Worm (Caenorhabditis elegans): ENCODE results near the gene K02E11.3.

The K02E11.3 gene

ce11 chrV:14260831-14261230 lies 14.2 kb upstream of the K02E11.3 start, which contains the start of gene F40G12.2:
Gene F40G12.2 (minus strand): TSS chrV:14260931.
- TF ChIP-seq dao-5 (tag; optimal IDR thresholded peaks at IDR 0.05): no peak
- TF ChIP-seq W03F9.2 (tag; optimal IDR thresholded peaks at IDR 0.05): no peak
- TF ChIP-seq him-1 (tag; optimal IDR thresholded peaks at IDR 0.05): no peak

- TF ChIP-seq W03F9.2 (tag; optimal IDR thresholded peaks at IDR 0.05): no peak
- TF ChIP-seq dao-5 (tag; optimal IDR thresholded peaks at IDR 0.05): no peak
- TF ChIP-seq him-1 (tag; optimal IDR thresholded peaks at IDR 0.05): no peak
These were observed 10.2 kb upstream of the K02E11.3 start, which contains the start of gene sre-8 for ce11 chrV:14256813-14257212. Gene sre-8 (plus strand): TSS chrV:14257113.

DNA sequence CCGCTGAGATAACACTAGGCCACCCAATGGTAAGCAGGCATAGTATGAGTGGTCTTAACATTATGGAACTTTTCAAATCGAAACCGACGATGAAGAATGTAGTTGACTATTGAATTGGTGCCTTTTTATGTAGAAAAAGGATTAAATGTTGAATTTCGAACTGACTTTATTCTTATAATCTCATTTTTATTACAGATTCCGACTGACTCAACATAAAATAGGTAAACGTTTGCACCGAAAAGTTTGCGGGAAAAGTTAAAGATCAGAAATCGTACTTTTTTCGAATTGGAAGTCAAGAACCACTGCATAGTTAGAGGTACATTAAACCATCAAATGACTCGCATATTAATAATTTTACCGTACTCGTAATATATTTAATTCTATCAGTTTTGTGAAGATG lies 7.6 kb upstream of the K02E11.3 start, which contains the start of gene K02E11.7:
TSS of gene K02E11.7 (minus strand) at position 101 of the 400 bp plus-strand sequence.
- TF ChIP-seq him-1 (tag; optimal IDR thresholded peaks at IDR 0.05): no peak
- no peak for TF ChIP-seq W03F9.2 (tag; optimal IDR thresholded peaks at IDR 0.05)
- TF ChIP-seq dao-5 (tag; optimal IDR thresholded peaks at IDR 0.05): no peak

DNA sequence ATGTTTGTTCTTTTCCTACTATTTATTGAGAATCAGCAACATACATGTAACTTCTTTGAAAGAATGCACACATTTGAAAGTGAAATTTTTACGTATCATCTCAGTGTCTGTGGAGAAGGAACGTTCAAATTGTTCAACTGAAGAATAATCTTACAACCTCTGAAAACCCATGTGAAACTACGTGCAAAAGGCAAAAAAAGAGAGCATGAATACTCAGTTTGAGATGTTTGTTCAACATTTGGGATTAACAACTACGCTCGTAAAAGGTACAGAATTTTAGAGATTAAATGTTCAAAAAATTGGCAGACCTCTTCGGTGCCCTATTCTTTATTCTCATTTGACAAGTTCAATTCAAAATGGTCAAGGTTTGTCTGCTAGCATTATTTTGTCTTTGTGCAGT lies 5.4 kb upstream of the K02E11.3 start, which contains the start of gene K02E11.5:
TSS of gene K02E11.5 (plus strand) at position 301 of the 400 bp plus-strand sequence.
- no peak for TF ChIP-seq dao-5 (tag; optimal IDR thresholded peaks at IDR 0.05)

DNA sequence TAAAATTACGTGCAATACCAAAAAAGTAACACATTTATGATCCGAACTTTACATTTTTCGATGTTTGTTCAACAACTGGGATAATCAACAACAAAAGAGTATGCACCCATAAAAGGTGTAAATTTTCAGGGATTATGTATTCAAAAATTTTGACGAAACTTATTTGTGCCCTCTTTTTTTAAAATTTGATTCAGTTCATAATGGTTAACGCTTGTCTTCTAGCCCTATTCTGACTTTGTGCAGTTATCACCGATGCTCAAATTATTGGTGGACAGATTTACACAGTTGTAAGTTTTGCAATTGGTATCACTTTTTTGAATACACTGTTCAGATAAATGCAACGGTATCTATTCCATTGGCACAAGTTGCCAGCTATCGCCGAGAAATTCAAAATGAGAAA lies 2.0 kb upstream of the K02E11.3 start, which contains the start of gene K02E11.6:
TSS of gene K02E11.6 (plus strand) at position 149 of the 400 bp plus-strand sequence.
- TF ChIP-seq him-1 (tag; optimal IDR thresholded peaks at IDR 0.05): no peak

- TF ChIP-seq dao-5 (tag; optimal IDR thresholded peaks at IDR 0.05) (no peak), him-1 (tag; optimal IDR thresholded peaks at IDR 0.05) (no peak)
These were observed 1.4 kb upstream of the K02E11.3 start, which contains the start of gene K02E11.4 for ce11 chrV:14248025-14248424. Gene K02E11.4 (minus strand): TSS chrV:14248125.

DNA sequence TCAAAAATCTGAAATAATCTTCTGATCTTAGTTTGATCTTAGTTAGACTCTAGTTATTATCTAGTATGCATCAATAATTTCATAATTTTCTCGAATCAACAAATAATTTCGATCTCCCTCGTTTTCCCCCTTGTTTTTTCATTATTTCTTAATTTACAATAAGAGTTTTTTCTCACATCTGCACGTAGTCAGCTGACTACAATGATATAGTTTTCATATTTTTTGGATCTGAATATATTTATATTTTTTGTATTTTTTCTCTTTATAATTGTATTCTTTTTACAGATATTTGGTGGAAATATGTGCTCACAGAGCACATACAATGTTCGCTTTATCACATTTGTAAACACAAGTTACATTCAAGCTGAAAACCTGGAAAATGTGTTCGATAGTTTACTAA lies 2.8 kb downstream of the K02E11.3 start, which contains the start of gene sre-7:
TSS of gene sre-7 (plus strand) at position 301 of the 400 bp plus-strand sequence.
- no peak for TF ChIP-seq dao-5 (tag; optimal IDR thresholded peaks at IDR 0.05)
- no peak for TF ChIP-seq W03F9.2 (tag; optimal IDR thresholded peaks at IDR 0.05)
- no peak for TF ChIP-seq him-1 (tag; optimal IDR thresholded peaks at IDR 0.05)

DNA sequence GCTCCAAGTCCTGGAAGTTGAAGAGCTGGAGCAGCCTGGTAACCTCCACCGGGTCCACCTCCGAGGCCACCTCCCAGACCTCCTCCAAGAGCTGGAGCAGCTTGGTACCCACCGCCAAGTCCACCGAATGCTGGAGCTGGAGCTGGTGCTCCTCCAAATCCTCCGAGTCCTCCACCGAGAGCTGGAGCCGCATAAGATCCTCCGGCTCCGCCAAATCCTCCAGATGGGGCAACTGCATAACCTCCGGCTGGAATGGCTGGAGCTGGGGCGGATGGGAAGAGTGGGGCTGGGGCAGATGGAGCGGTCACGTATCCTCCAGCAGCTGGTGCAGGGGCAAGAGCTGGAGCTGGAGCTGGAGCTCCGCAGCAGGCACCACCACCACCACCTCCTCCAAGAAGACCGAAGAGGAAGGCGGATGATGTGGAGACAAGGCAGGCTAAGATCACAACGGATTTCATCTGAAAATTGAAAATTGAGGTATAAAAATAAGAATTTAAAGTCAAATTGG lies 5.9 kb downstream of the K02E11.3 start, which contains the start of gene K02E11.10:
TSS of gene K02E11.10 (minus strand) at position 458 of the 508 bp plus-strand sequence.
- TF ChIP-seq dao-5 (tag; optimal IDR thresholded peaks at IDR 0.05) (no peak), him-1 (tag; optimal IDR thresholded peaks at IDR 0.05) (no peak), W03F9.2 (tag; optimal IDR thresholded peaks at IDR 0.05) (no peak)

- TF ChIP-seq him-1 (tag; optimal IDR thresholded peaks at IDR 0.05) (no peak), W03F9.2 (tag; optimal IDR thresholded peaks at IDR 0.05) (no peak), dao-5 (tag; optimal IDR thresholded peaks at IDR 0.05) (no peak)
These were observed 10.7 kb downstream of the K02E11.3 start, which contains the start of gene ent-3 for ce11 chrV:14235942-14236341. Gene ent-3 (minus strand): TSS chrV:14236042.

ce11 chrV:14231656-14232055 lies 15.0 kb downstream of the K02E11.3 start:
- TF ChIP-seq him-1 (tag; optimal IDR thresholded peaks at IDR 0.05): no peak
- no peak for TF ChIP-seq dao-5 (tag; optimal IDR thresholded peaks at IDR 0.05)
- no peak for TF ChIP-seq W03F9.2 (tag; optimal IDR thresholded peaks at IDR 0.05)

DNA sequence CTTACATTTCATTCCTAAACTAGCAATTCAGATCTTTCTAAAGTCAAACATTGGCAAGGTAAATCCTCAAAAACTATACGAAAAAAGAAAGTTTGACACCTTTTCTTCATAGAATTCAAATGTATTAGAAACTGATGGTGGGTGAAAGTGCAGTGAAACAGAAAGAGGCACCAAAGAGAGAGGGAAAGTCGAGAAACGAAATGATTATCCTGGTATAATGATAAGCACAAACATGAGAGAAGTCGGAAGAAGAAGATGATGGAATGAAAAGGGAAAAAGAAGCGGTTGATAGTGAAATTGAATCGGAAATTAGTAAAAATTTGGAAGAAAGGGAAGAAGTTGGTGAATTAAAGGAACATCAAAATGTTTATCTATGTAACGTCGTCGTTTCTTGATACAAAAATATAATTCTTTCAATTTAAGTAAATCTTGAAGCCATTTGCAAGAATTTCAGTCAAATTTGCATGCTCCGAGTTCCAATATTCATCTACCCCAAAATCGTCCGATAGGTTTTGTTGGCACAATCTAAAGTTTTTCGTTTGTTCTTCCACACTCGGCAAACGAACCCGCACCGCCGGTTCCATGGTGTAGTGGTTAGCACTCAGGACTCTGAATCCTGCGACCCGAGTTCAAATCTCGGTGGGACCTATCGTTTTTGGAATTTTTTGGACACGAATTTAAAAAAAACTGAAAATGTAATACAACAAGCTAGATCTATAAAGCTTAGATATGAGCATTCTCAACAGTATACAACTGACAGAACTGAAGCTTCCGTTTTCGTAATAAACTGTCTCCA lies 15.7 kb downstream of the K02E11.3 start:
- TF ChIP-seq W03F9.2 (tag; optimal IDR thresholded peaks at IDR 0.05) (no peak), dao-5 (tag; optimal IDR thresholded peaks at IDR 0.05) (no peak), him-1 (tag; optimal IDR thresholded peaks at IDR 0.05) (no peak)

DNA sequence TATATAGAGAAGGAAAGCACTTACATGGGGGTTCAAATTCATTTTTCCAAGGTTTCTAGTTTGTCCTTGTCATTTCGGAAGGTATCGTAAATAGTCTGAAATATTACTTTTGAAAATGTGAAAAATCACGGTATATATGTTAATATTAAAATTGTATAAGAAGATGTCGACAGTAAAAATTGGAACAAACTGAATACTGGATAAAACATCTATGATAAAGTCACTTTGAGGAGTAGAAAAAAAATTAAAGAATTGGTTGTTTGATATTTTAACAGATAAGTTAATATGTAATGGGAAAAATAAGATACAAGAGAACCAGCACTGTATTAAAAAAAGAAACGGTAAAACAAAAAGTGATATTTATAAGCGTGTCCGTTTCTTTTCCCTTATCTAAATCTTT lies 20.3 kb downstream of the K02E11.3 start, which contains the start of gene nep-21:
TSS of gene nep-21 (minus strand) at position 101 of the 400 bp plus-strand sequence.
- TF ChIP-seq dao-5 (tag; optimal IDR thresholded peaks at IDR 0.05): no peak
- no peak for TF ChIP-seq W03F9.2 (tag; optimal IDR thresholded peaks at IDR 0.05)
- TF ChIP-seq him-1 (tag; optimal IDR thresholded peaks at IDR 0.05): no peak

DNA sequence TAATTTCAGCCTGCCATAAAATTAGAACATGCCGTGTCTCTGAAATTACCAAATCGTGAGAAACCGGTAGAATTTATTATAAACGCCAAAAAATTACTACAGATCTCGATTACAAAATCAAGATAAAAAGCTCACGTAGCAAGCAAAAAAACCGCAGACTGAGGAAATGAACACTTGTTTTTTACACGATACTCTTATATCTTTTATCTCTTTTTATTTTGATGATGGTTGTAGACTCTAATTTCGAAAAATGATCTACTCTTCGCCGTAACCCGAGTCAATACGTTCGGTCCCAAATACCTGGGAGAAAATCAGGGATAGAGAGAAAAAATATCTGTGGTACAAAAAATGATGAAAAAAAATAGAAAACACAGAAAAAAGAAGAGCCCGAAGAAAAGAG lies 23.5 kb downstream of the K02E11.3 start:
- TF ChIP-seq him-1 (tag; optimal IDR thresholded peaks at IDR 0.05) (no peak), W03F9.2 (tag; optimal IDR thresholded peaks at IDR 0.05) (no peak), dao-5 (tag; optimal IDR thresholded peaks at IDR 0.05) (no peak)

ce11 chrV:14215106-14215505 lies 31.6 kb downstream of the K02E11.3 start, which contains the start of gene T16A9.5:
Gene T16A9.5 (minus strand): TSS chrV:14215206.
- TF ChIP-seq dao-5 (tag; optimal IDR thresholded peaks at IDR 0.05) (no peak), him-1 (tag; optimal IDR thresholded peaks at IDR 0.05) (no peak), W03F9.2 (tag; optimal IDR thresholded peaks at IDR 0.05) (no peak)

Data from whole organism, L4/young adult.